Worm (Caenorhabditis elegans) whole organism, L4 larva: ENCODE data around the gene cccp-1.

Experiments used
- aly-2 ChIP-seq: sonication (generic microtip); optimal IDR thresholded peaks from 2 replicates; lab custom pipeline; 2018; ENCODE audit warnings: missing biosample characterization, missing genetic modification characterization
- attf-4 ChIP-seq: sonication (generic microtip); optimal IDR thresholded peaks from 3 replicates; lab custom pipeline; 2017; ENCODE audit warnings: missing biosample characterization, missing genetic modification characterization
- ceh-44 ChIP-seq: fragments of 200-800 bp; sonication (Bioruptor generic); IDR thresholded peaks from 2 replicates; pipeline ENCODE4 v1.3.6; 2022; ENCODE audit warnings: missing genetic modification reagents, missing genetic modification characterization, missing compliant biosample characterization
- lin-1 ChIP-seq: fragments of 200-800 bp; sonication (Bioruptor generic); IDR thresholded peaks from 2 replicates; pipeline ENCODE4 v1.3.6; 2022; ENCODE audit warnings: missing genetic modification reagents, missing genetic modification characterization, missing compliant biosample characterization
- mep-1 ChIP-seq: fragments of 150-350 bp; sonication (generic microtip); optimal IDR thresholded peaks from 3 replicates; lab custom pipeline; 2014; ENCODE audit warnings: missing biosample characterization, missing genetic modification characterization
- nhr-77 ChIP-seq: fragments of 150-350 bp; optimal IDR thresholded peaks from 2 replicates; lab custom pipeline; 2014; ENCODE audit warnings: missing biosample characterization, missing genetic modification characterization
- spr-1 ChIP-seq: sonication (generic microtip); optimal IDR thresholded peaks from 2 replicates; lab custom pipeline; 2016; ENCODE audit warnings: mild to moderate bottlenecking, missing genetic modification characterization, missing compliant biosample characterization
- unc-62 ChIP-seq, 3 experiments: fragments of 150-350 bp in 1 of 3; sonication (generic microtip); optimal IDR thresholded peaks in 2 of 3; peaks in 1 of 3; 1 replicate in 1 of 3; 2 replicates in 2 of 3; lab custom pipeline; 2014 to 2017; ENCODE audit warnings: missing biosample characterization in 3 of 3, missing genetic modification characterization in 3 of 3, missing genetic modification reagents in 3 of 3, missing genotype in 1 of 3

DNA sequence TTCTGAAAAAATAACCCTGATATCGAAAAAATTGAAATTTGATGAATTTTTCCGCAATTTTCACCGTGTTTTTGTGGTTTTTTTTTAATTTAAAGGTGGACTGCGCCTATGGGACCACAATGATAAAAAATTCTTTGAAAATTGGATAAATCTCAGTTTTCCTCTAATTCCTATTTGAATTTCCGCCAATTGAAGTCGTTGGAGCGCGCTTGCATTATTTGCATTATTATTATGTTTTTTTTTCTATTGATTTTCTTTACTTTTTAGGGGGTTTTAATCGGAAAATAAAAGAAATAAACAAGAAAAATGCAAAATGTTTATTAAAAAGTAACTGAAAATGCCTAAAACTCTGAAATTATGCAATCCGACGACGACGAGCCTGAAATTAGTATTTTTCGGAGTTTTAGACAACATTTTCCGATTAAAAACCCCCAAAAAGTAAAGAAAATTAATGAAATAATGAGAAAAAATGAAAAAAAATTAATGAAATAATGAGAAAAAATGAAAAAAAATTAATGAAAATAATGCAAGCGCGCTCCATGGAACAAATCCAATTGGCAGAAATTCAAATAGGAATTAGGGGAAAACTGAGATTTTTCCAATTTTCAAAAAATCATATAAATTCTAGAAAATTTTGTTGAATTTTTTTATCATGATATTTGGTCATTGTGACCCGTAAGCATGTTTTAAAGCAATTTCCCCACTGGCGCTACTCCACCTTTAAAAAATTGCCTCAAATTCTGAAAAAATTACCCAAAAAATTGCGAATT lies 16.8 kb upstream of the cccp-1 start:
- no peak for TF ChIP-seq spr-1 (tag; lab: Kevin White, UChicago)
- no peak for TF ChIP-seq nhr-77 (tag; lab: Kevin White, UChicago)
- TF ChIP-seq lin-1 (GFP tag; lab: Robert Waterston, UW): no peak
- TF ChIP-seq unc-62 (GFP tag; optimal IDR thresholded peaks at IDR 0.05 in 1 of 2; lab: Kevin White, UChicago): no peak
- no peak for TF ChIP-seq unc-62 (tag; optimal IDR thresholded peaks at IDR 0.05; lab: Kevin White, UChicago)
- no peak for TF ChIP-seq aly-2 (tag; lab: Kevin White, UChicago)
- no peak for TF ChIP-seq ceh-44
- TF ChIP-seq attf-4 (tag; lab: Kevin White, UChicago): no peak
- no peak for TF ChIP-seq mep-1 (tag; lab: Kevin White, UChicago)
